Fruit fly (Drosophila melanogaster): ENCODE data around the gene Spn28F.

DNA sequence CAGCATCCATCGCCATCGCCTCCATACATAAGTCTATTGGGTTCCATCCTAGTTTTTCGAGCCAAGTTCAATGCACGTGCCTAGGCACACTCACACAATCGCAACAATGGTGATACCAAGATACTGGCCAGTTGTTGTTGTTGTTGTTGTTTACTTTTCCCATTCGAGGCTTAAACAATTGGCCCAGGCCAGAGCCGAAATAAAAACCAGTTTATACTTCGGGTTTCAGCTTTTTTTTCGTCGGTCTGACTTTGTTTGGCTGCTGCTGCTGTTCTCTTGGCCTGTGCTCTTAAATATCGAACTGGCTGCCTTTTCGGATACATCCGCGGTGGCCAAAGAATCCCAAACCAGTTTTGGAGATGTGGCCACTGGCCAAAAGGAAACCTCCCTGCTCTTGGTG, 38.6 kb upstream of the Spn28F start:
- TF ChIP-seq ey (GFP tag; optimal IDR thresholded peaks at IDR 0.05) (no peak), psq (GFP tag; optimal IDR thresholded peaks at IDR 0.05) (no peak), Abd-B (GFP tag; optimal IDR thresholded peaks at IDR 0.05) (no peak), OdsH (GFP tag; optimal IDR thresholded peaks at IDR 0.05) (no peak)
